Fruit fly (Drosophila melanogaster): ENCODE results near the gene Fas2.

Gene Fas2

dm6 chrX:4119582-4119981 is 86.3 kb downstream of the Fas2 start:
- TF ChIP-seq OdsH (GFP tag; optimal IDR thresholded peaks at IDR 0.05) (no peak), Vsx2 (GFP tag; optimal IDR thresholded peaks at IDR 0.05; ENCODE audit: partially characterized antibody) (no peak), Mio (GFP tag; optimal IDR thresholded peaks at IDR 0.05) (no peak), GATAd (GFP tag; optimal IDR thresholded peaks at IDR 0.05) (no peak), Hr83 (GFP tag; optimal IDR thresholded peaks at IDR 0.05; ENCODE audit: poor library complexity, severe bottlenecking) (no peak), CG32264 (GFP tag; optimal IDR thresholded peaks at IDR 0.05) (no peak), CG9705 (GFP tag; optimal IDR thresholded peaks at IDR 0.05) (no peak), Abd-B (GFP tag; optimal IDR thresholded peaks at IDR 0.05) (no peak), tai (GFP tag; optimal IDR thresholded peaks at IDR 0.05) (no peak)

- TF ChIP-seq CG9705 (GFP tag; optimal IDR thresholded peaks at IDR 0.05) (peak; percentile 10), sv (GFP tag; optimal IDR thresholded peaks at IDR 0.05) (no peak), brk (GFP tag; optimal IDR thresholded peaks at IDR 0.05) (no peak), CG32264 (GFP tag; optimal IDR thresholded peaks at IDR 0.05) (no peak), Hr83 (GFP tag; optimal IDR thresholded peaks at IDR 0.05; ENCODE audit: poor library complexity, severe bottlenecking) (peak; percentile 39), Dfd (GFP tag; optimal IDR thresholded peaks at IDR 0.05) (no peak), N (GFP tag; optimal IDR thresholded peaks at IDR 0.05) (peak; percentile 2), dsf (GFP tag; optimal IDR thresholded peaks at IDR 0.05; ENCODE audit: borderline replicate concordance) (no peak), Sp1 (GFP tag; optimal IDR thresholded peaks at IDR 0.05) (peak; percentile 11), Jra (GFP tag; optimal IDR thresholded peaks at IDR 0.05) (peak; percentile 48), ey (GFP tag; optimal IDR thresholded peaks at IDR 0.05) (peak; percentile 17), GATAd (GFP tag; optimal IDR thresholded peaks at IDR 0.05) (no peak), dl (GFP tag; optimal IDR thresholded peaks at IDR 0.05; ENCODE audit: insufficient read depth in 1 of 2, partially characterized antibody in 2 of 2) (no peak), br (GFP tag; optimal IDR thresholded peaks at IDR 0.05) (peak; percentile 11), woc (GFP tag; optimal IDR thresholded peaks at IDR 0.05) (no peak), Myc (optimal IDR thresholded peaks at IDR 0.05) (peak; percentile 5), CrebA (GFP tag; optimal IDR thresholded peaks at IDR 0.05; ENCODE audit: borderline replicate concordance) (no peak), psq (GFP tag; optimal IDR thresholded peaks at IDR 0.05) (no peak), Mio (GFP tag; optimal IDR thresholded peaks at IDR 0.05) (no peak), dmrt93B (GFP tag; optimal IDR thresholded peaks at IDR 0.05) (no peak), rgr (GFP tag; optimal IDR thresholded peaks at IDR 0.05) (peak; percentile 70), Hr78 (GFP tag; optimal IDR thresholded peaks at IDR 0.05) (no peak), tai (GFP tag; optimal IDR thresholded peaks at IDR 0.05) (no peak), jim (GFP tag; optimal IDR thresholded peaks at IDR 0.05) (no peak), Vsx2 (GFP tag; optimal IDR thresholded peaks at IDR 0.05; ENCODE audit: partially characterized antibody) (no peak), usp (GFP tag; optimal IDR thresholded peaks at IDR 0.05) (no peak), Hnf4 (GFP tag; optimal IDR thresholded peaks at IDR 0.05) (peak; percentile 72), foxo (GFP tag; optimal IDR thresholded peaks at IDR 0.05) (peak in 1 of 2 experiments; percentile 54), fru (GFP tag; optimal IDR thresholded peaks at IDR 0.05) (peak; percentile 38), h (GFP tag; optimal IDR thresholded peaks at IDR 0.05) (peak; percentile 32), Rel (GFP tag; optimal IDR thresholded peaks at IDR 0.05) (no peak), Rel (tag; optimal IDR thresholded peaks at IDR 0.05) (peak; percentile 5), Abd-B (GFP tag; optimal IDR thresholded peaks at IDR 0.05) (no peak), lola (GFP tag; optimal IDR thresholded peaks at IDR 0.05) (no peak), HLH106 (tag; optimal IDR thresholded peaks at IDR 0.05) (peak; percentile 36)
Observed at dm6 chrX:4116834-4117736, 88.8 kb downstream of the Fas2 start, which contains the start of the genes tyf and Tip60. Gene tyf, plus strand, starts transcription at chrX:4117020. Gene Tip60, minus strand, starts transcription at chrX:4117487.

DNA sequence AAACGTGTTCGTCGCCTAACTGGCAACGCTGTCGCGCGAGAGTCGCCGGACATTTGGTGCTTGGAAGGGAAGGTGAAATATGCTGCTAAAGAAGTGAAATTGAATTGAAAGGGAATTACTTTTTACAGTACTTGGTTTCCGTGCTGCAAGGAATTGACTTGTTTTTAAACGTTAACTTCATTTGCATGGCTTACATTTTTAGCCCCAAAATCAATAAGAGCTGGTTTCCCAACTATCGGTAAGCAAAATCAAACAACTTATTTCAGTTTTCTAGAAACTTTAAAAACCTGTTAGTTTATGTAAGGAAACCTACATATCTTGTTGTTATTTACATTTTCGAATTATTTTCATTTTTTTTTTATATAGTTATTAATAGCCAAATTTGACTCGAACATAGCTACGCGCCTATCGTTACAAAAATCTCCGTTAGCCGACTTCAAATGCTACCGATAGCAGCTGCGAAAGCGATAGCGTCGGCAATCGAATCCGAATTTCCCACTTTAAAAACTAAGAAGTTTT is 92.1 kb downstream of the Fas2 start, which contains the start of the genes dgt4 and Nsun2:
TSS of gene dgt4 (plus strand) at position 4 of the 519 bp plus-strand sequence.
TSS of gene Nsun2 (minus strand) at position 37 of the 519 bp plus-strand sequence.
- TF ChIP-seq sage (GFP tag; optimal IDR thresholded peaks at IDR 0.05): no peak
- TF ChIP-seq Hr78 (GFP tag; optimal IDR thresholded peaks at IDR 0.05): no peak
- peak; percentile 2 for TF ChIP-seq psq (GFP tag; optimal IDR thresholded peaks at IDR 0.05)
- no peak for TF ChIP-seq Hr83 (GFP tag; optimal IDR thresholded peaks at IDR 0.05; ENCODE audit: poor library complexity, severe bottlenecking)
- TF ChIP-seq usp (GFP tag; optimal IDR thresholded peaks at IDR 0.05): no peak
- TF ChIP-seq N (GFP tag; optimal IDR thresholded peaks at IDR 0.05): no peak
- TF ChIP-seq Rel (GFP tag; optimal IDR thresholded peaks at IDR 0.05): no peak
- no peak for TF ChIP-seq Rel (tag; optimal IDR thresholded peaks at IDR 0.05)
- no peak for TF ChIP-seq jim (GFP tag; optimal IDR thresholded peaks at IDR 0.05)
- TF ChIP-seq dsf (GFP tag; optimal IDR thresholded peaks at IDR 0.05; ENCODE audit: borderline replicate concordance): no peak
- TF ChIP-seq HLH106 (tag; optimal IDR thresholded peaks at IDR 0.05): no peak
- no peak for TF ChIP-seq dl (GFP tag; optimal IDR thresholded peaks at IDR 0.05; ENCODE audit: insufficient read depth in 1 of 2, partially characterized antibody in 2 of 2)
- TF ChIP-seq sv (GFP tag; optimal IDR thresholded peaks at IDR 0.05): no peak
- TF ChIP-seq Vsx2 (GFP tag; optimal IDR thresholded peaks at IDR 0.05; ENCODE audit: partially characterized antibody): no peak
- TF ChIP-seq br (GFP tag; optimal IDR thresholded peaks at IDR 0.05): peak; percentile 13
- no peak for TF ChIP-seq CG9705 (GFP tag; optimal IDR thresholded peaks at IDR 0.05)
- peak; percentile 31 for TF ChIP-seq h (GFP tag; optimal IDR thresholded peaks at IDR 0.05)
- no peak for TF ChIP-seq CG32264 (GFP tag; optimal IDR thresholded peaks at IDR 0.05)
- TF ChIP-seq OdsH (GFP tag; optimal IDR thresholded peaks at IDR 0.05): no peak
- TF ChIP-seq lola (GFP tag; optimal IDR thresholded peaks at IDR 0.05): no peak
- TF ChIP-seq Dif (GFP tag; optimal IDR thresholded peaks at IDR 0.05; ENCODE audit: partially characterized antibody): no peak
- TF ChIP-seq pan (optimal IDR thresholded peaks at IDR 0.05): no peak
- TF ChIP-seq rgr (GFP tag; optimal IDR thresholded peaks at IDR 0.05): peak; percentile 29
- peak; percentile 28 for TF ChIP-seq Jra (GFP tag; optimal IDR thresholded peaks at IDR 0.05)
- TF ChIP-seq CrebA (GFP tag; optimal IDR thresholded peaks at IDR 0.05; ENCODE audit: borderline replicate concordance): no peak
- no peak for TF ChIP-seq Dfd (GFP tag; optimal IDR thresholded peaks at IDR 0.05)
- peak; percentile 58 for TF ChIP-seq woc (GFP tag; optimal IDR thresholded peaks at IDR 0.05)
- TF ChIP-seq ey (GFP tag; optimal IDR thresholded peaks at IDR 0.05): no peak
- peak; percentile 12 for TF ChIP-seq Sp1 (GFP tag; optimal IDR thresholded peaks at IDR 0.05)
- no peak for TF ChIP-seq tai (GFP tag; optimal IDR thresholded peaks at IDR 0.05)

Data from whole organism, wandering third instar larva.